Fruit fly (Drosophila melanogaster) whole organism, embryonic: Measurements from ENCODE around the gene Pgant35A.

Experiments
- ATbp ChIP-seq: fragments of 200-800 bp; sonication (Bioruptor generic); optimal IDR thresholded peaks from 2 replicates; lab custom pipeline; 2017; ENCODE audit warnings: missing biosample characterization, mild to moderate bottlenecking, missing genetic modification characterization, missing genetic modification reagents
- Antp ChIP-seq: fragments of 200-800 bp; sonication (Bioruptor generic); optimal IDR thresholded peaks from 3 replicates; lab custom pipeline; 2016; ENCODE audit warnings: missing biosample characterization, missing genetic modification characterization
- Atf-2 ChIP-seq: fragments of 200-800 bp; sonication (Bioruptor generic); optimal IDR thresholded peaks from 2 replicates; lab custom pipeline; 2016; ENCODE audit warnings: missing biosample characterization, missing genetic modification characterization
- BtbVII ChIP-seq: fragments of 200-800 bp; sonication (Bioruptor generic); optimal IDR thresholded peaks from 3 replicates; lab custom pipeline; 2017; ENCODE audit warnings: missing biosample characterization, mild to moderate bottlenecking, missing genetic modification characterization
- CG10274 ChIP-seq: fragments of 200-800 bp; sonication (Bioruptor generic); optimal IDR thresholded peaks from 3 replicates; lab custom pipeline; 2017; ENCODE audit warnings: missing biosample characterization, mild to moderate bottlenecking, missing genetic modification characterization
- CG10959 ChIP-seq: fragments of 200-800 bp; sonication (Bioruptor generic); IDR thresholded peaks from 2 replicates; pipeline ENCODE4 v1.3.6; 2022; ENCODE audit warnings: missing biosample characterization, missing genetic modification characterization
- CG12104 ChIP-seq: fragments of 200-800 bp; sonication (Bioruptor generic); optimal IDR thresholded peaks from 3 replicates; lab custom pipeline; 2016; ENCODE audit warnings: missing biosample characterization, missing genetic modification characterization
- CG12236 ChIP-seq: fragments of 200-800 bp; sonication (Bioruptor generic); optimal IDR thresholded peaks from 2 replicates; lab custom pipeline; 2016; ENCODE audit warnings: missing biosample characterization, missing genetic modification characterization
- CG12391 ChIP-seq: fragments of 200-800 bp; sonication (Bioruptor generic); optimal IDR thresholded peaks from 3 replicates; lab custom pipeline; 2018; ENCODE audit warnings: missing biosample characterization, mild to moderate bottlenecking, missing genetic modification characterization, moderate library complexity
- CG13624 ChIP-seq: fragments of 200-800 bp; sonication (Bioruptor generic); optimal IDR thresholded peaks from 2 replicates; lab custom pipeline; 2016; ENCODE audit warnings: missing biosample characterization, missing genetic modification characterization
- CG16863 ChIP-seq: fragments of 200-800 bp; sonication (Bioruptor generic); optimal IDR thresholded peaks from 3 replicates; lab custom pipeline; 2016; ENCODE audit warnings: missing biosample characterization, missing genetic modification characterization
- CG17385 ChIP-seq: fragments of 200-800 bp; sonication (Bioruptor generic); optimal IDR thresholded peaks from 3 replicates; lab custom pipeline; 2018; ENCODE audit warnings: missing biosample characterization, mild to moderate bottlenecking, missing genetic modification characterization
- CG17612 ChIP-seq: fragments of 200-800 bp; sonication (Bioruptor generic); IDR thresholded peaks from 2 replicates; pipeline ENCODE4 v1.3.6; 2022; ENCODE audit warnings: missing biosample characterization, missing genetic modification characterization
- CG17912 ChIP-seq: fragments of 200-800 bp; sonication (Bioruptor generic); optimal IDR thresholded peaks from 2 replicates; lab custom pipeline; 2018; ENCODE audit warnings: missing biosample characterization, mild to moderate bottlenecking, missing genetic modification characterization
- CG18011 ChIP-seq: fragments of 200-800 bp; sonication (Bioruptor generic); optimal IDR thresholded peaks from 2 replicates; lab custom pipeline; 2017; ENCODE audit warnings: missing biosample characterization, missing genetic modification characterization, mild to moderate bottlenecking, moderate library complexity, missing genotype
- CG18476 ChIP-seq: fragments of 200-800 bp; sonication (Bioruptor generic); optimal IDR thresholded peaks from 2 replicates; lab custom pipeline; 2016; ENCODE audit warnings: missing biosample characterization, mild to moderate bottlenecking, missing genetic modification characterization
- CG2120 ChIP-seq: fragments of 200-800 bp; sonication (Bioruptor generic); optimal IDR thresholded peaks from 3 replicates; lab custom pipeline; 2016; ENCODE audit warnings: missing biosample characterization, missing genetic modification characterization
- CG30403 ChIP-seq: fragments of 200-800 bp; sonication (Bioruptor generic); optimal IDR thresholded peaks from 3 replicates; lab custom pipeline; 2016; ENCODE audit warnings: missing biosample characterization, missing genetic modification characterization
- CG31365 ChIP-seq: fragments of 200-800 bp; sonication (Bioruptor generic); optimal IDR thresholded peaks from 2 replicates; lab custom pipeline; 2018; ENCODE audit warnings: missing biosample characterization, mild to moderate bottlenecking, missing genetic modification characterization
- CG32532 ChIP-seq: fragments of 200-800 bp; sonication (Bioruptor generic); IDR thresholded peaks from 2 replicates; pipeline ENCODE4 v1.3.6; 2022; ENCODE audit warnings: missing biosample characterization, missing genetic modification characterization
- CG6854 ChIP-seq: fragments of 200-800 bp; sonication (Bioruptor generic); optimal IDR thresholded peaks from 3 replicates; lab custom pipeline; 2017; ENCODE audit warnings: missing biosample characterization, mild to moderate bottlenecking, missing genetic modification characterization
- CG8089 ChIP-seq: fragments of 200-800 bp; sonication (Bioruptor generic); optimal IDR thresholded peaks from 3 replicates; lab custom pipeline; 2016; ENCODE audit warnings: missing biosample characterization, missing genetic modification characterization
- CG9437 ChIP-seq: fragments of 200-800 bp; sonication (Bioruptor generic); optimal IDR thresholded peaks from 2 replicates; lab custom pipeline; 2018; ENCODE audit warnings: missing biosample characterization, mild to moderate bottlenecking, missing genetic modification characterization
- Chrac-16 ChIP-seq: fragments of 200-800 bp; sonication (Bioruptor generic); optimal IDR thresholded peaks from 3 replicates; lab custom pipeline; 2016; ENCODE audit warnings: missing biosample characterization, missing genetic modification characterization
- Dip2 ChIP-seq: fragments of 200-800 bp; sonication (Bioruptor generic); IDR thresholded peaks from 2 replicates; pipeline ENCODE4 v1.3.6; 2022; ENCODE audit warnings: missing biosample characterization, missing genetic modification characterization
- Dref ChIP-seq: fragments of 200-800 bp; sonication (Bioruptor generic); IDR thresholded peaks from 2 replicates; pipeline ENCODE4 v1.3.6; 2022; ENCODE audit warnings: missing biosample characterization, missing genetic modification characterization
- Gug ChIP-seq: fragments of 200-800 bp; sonication (Bioruptor generic); IDR thresholded peaks from 4 replicates; pipeline ENCODE4 v1.3.6; 2022; ENCODE audit warnings: missing biosample characterization, missing genetic modification characterization
- HmgD ChIP-seq: fragments of 200-800 bp; sonication (Bioruptor generic); optimal IDR thresholded peaks from 3 replicates; lab custom pipeline; 2016; ENCODE audit warnings: missing biosample characterization, missing genetic modification characterization
- Hr3 ChIP-seq: fragments of 200-800 bp; sonication (Bioruptor generic); optimal IDR thresholded peaks from 3 replicates; lab custom pipeline; 2016; ENCODE audit warnings: missing biosample characterization, missing genetic modification characterization
- Mrtf ChIP-seq: fragments of 200-800 bp; sonication (Bioruptor generic); IDR thresholded peaks from 3 replicates; pipeline ENCODE4 v1.3.6; 2022; ENCODE audit warnings: missing biosample characterization, missing genetic modification characterization
- Poxn ChIP-seq: fragments of 200-800 bp; sonication (Bioruptor generic); IDR thresholded peaks from 2 replicates; pipeline ENCODE4 v1.3.6; 2022; ENCODE audit warnings: missing biosample characterization, missing genetic modification characterization
- Sry-β ChIP-seq: fragments of 200-800 bp; sonication (Bioruptor generic); optimal IDR thresholded peaks from 2 replicates; lab custom pipeline; 2018; ENCODE audit warnings: missing biosample characterization, mild to moderate bottlenecking, missing genetic modification characterization, moderate library complexity
- Tbp ChIP-seq: fragments of >200 bp; optimal IDR thresholded peaks from 2 replicates; lab custom pipeline; 2018; ENCODE audit warnings: missing biosample characterization, missing genetic modification characterization
- ab ChIP-seq: fragments of 200-800 bp; sonication (Bioruptor generic); optimal IDR thresholded peaks from 2 replicates; lab custom pipeline; 2016; ENCODE audit warnings: missing biosample characterization, missing genetic modification characterization
- abd-A ChIP-seq: fragments of 200-800 bp; sonication (Bioruptor generic); optimal IDR thresholded peaks from 3 replicates; lab custom pipeline; 2019; ENCODE audit warnings: missing biosample characterization, mild to moderate bottlenecking, missing genetic modification characterization, moderate library complexity
- bsh ChIP-seq, 2 experiments: fragments of 200-800 bp; sonication (Bioruptor generic); optimal IDR thresholded peaks; 2 replicates each; lab custom pipeline; 2017 to 2018; ENCODE audit warnings: mild to moderate bottlenecking in 2 of 2, missing biosample characterization in 2 of 2, missing genetic modification characterization in 2 of 2, moderate library complexity in 1 of 2
- cg ChIP-seq: fragments of 200-800 bp; sonication (Bioruptor generic); optimal IDR thresholded peaks from 3 replicates; lab custom pipeline; 2019; ENCODE audit warnings: missing biosample characterization, mild to moderate bottlenecking, missing genetic modification characterization, moderate library complexity
- ci ChIP-seq: fragments of 200-800 bp; sonication (Bioruptor generic); IDR thresholded peaks from 3 replicates; pipeline ENCODE4 v1.3.6; 2022; ENCODE audit warnings: missing biosample characterization, missing genetic modification characterization
- fd102C ChIP-seq: fragments of 200-800 bp; sonication (Bioruptor generic); optimal IDR thresholded peaks from 2 replicates; lab custom pipeline; 2018; ENCODE audit warnings: missing biosample characterization, mild to moderate bottlenecking, missing genetic modification characterization, moderate library complexity
- hth ChIP-seq: fragments of >200 bp; optimal IDR thresholded peaks from 2 replicates; lab custom pipeline; 2017; ENCODE audit warnings: inconsistent platforms
- lbe ChIP-seq: fragments of 200-800 bp; sonication (Bioruptor generic); optimal IDR thresholded peaks from 2 replicates; lab custom pipeline; 2016; ENCODE audit warnings: missing biosample characterization, mild to moderate bottlenecking, missing genetic modification characterization
- pb ChIP-seq: fragments of 200-800 bp; sonication (Bioruptor generic); optimal IDR thresholded peaks from 3 replicates; lab custom pipeline; 2016; ENCODE audit warnings: missing biosample characterization, missing genetic modification characterization
- pzg ChIP-seq: fragments of 200-800 bp; sonication (Bioruptor generic); optimal IDR thresholded peaks from 3 replicates; lab custom pipeline; 2018; ENCODE audit warnings: missing biosample characterization, mild to moderate bottlenecking, missing genetic modification characterization, moderate library complexity
- repo ChIP-seq: fragments of 200-800 bp; sonication (Bioruptor generic); optimal IDR thresholded peaks from 2 replicates; lab custom pipeline; 2016; ENCODE audit warnings: missing biosample characterization, missing genetic modification characterization
- sc ChIP-seq, 3 experiments: fragments of >200 bp in 2 of 3; fragments of 200-800 bp in 1 of 3; sonication (Bioruptor generic) in 1 of 3; optimal IDR thresholded peaks; 2 replicates in 2 of 3; 3 replicates in 1 of 3; lab custom pipeline; 2017; ENCODE audit warnings: mild to moderate bottlenecking in 1 of 3, missing biosample characterization in 1 of 3, missing genetic modification characterization in 1 of 3, missing genetic modification reagents in 1 of 3
- sd ChIP-seq: fragments of 200-800 bp; sonication (Bioruptor generic); optimal IDR thresholded peaks from 3 replicates; lab custom pipeline; 2018; ENCODE audit warnings: missing biosample characterization, mild to moderate bottlenecking, missing genetic modification characterization, moderate library complexity
- sens-2 ChIP-seq: fragments of 200-800 bp; sonication (Bioruptor generic); IDR thresholded peaks from 2 replicates; pipeline ENCODE4 v1.3.6; 2022; ENCODE audit warnings: missing biosample characterization, missing genetic modification characterization
- slbo ChIP-seq: fragments of 200-800 bp; sonication (Bioruptor generic); IDR thresholded peaks from 2 replicates; pipeline ENCODE4 v1.3.6; 2022; ENCODE audit warnings: missing biosample characterization, missing genetic modification characterization
- slp2 ChIP-seq: fragments of 200-800 bp; sonication (Bioruptor generic); optimal IDR thresholded peaks from 2 replicates; lab custom pipeline; 2016; ENCODE audit warnings: missing biosample characterization, missing genetic modification characterization
- tll ChIP-seq, 2 experiments: fragments of 200-800 bp in 1 of 2; fragments of >200 bp in 1 of 2; sonication (Bioruptor generic) in 1 of 2; optimal IDR thresholded peaks; 2 replicates each; lab custom pipeline; 2017 to 2019; ENCODE audit warnings: missing biosample characterization in 2 of 2, missing genetic modification characterization in 2 of 2, mild to moderate bottlenecking in 1 of 2, moderate library complexity in 1 of 2
- tx ChIP-seq: fragments of 200-800 bp; sonication (Bioruptor generic); optimal IDR thresholded peaks from 2 replicates; lab custom pipeline; 2016; ENCODE audit warnings: missing biosample characterization, missing genetic modification characterization

Pgant35A gene

DNA sequence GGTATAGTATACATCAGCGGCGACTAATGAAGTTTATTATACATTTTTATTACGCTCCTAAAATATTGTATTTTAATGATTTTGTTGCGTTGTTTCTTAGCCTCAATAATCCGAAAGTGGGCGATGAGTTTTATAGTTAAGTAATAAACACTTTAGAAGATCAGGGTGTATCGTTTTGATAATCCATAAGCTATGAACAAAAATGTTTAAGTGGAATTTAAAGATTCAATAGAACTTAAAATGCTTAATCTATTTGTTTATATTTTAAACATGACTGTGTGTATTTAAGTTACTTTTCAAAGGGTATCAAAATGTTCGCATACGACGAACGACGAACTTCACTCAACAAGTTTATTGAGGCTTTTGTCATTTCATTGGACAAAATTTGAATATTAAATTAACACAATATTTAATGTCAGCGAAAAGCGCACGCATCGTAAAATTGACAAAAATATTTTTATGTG, 13.2 kb downstream of the Pgant35A start (continued):
- TF ChIP-seq Tbp (GFP tag; lab: Kevin White, UChicago): no peak
- TF ChIP-seq fd102C: no peak
- TF ChIP-seq Antp (GFP tag; lab: Kevin White, UChicago): peak; percentile 55
- no peak for TF ChIP-seq CG10959
- TF ChIP-seq ci: peak; percentile 91
- TF ChIP-seq lbe (GFP tag; lab: Kevin White, UChicago): no peak
- no peak for TF ChIP-seq Dip2 (GFP tag; lab: Robert Waterston, UW)
- TF ChIP-seq CG12236 (GFP tag; lab: Kevin White, UChicago): peak; percentile 59
- TF ChIP-seq CG10274 (GFP tag; lab: Kevin White, UChicago): no peak
- peak; percentile 41; the same call in 1 of the 2 replicates for TF ChIP-seq sens-2 (GFP tag; lab: Robert Waterston, UW)
- no peak for TF ChIP-seq pzg (GFP tag; lab: Kevin White, UChicago)
- TF ChIP-seq hth (lab: Kevin White, UChicago): no peak
- no peak for TF ChIP-seq cg (GFP tag; lab: Kevin White, UChicago)
- peak; percentile 55 for TF ChIP-seq Hr3 (GFP tag; lab: Kevin White, UChicago)
- peak; percentile 6 for TF ChIP-seq CG16863
- no peak for TF ChIP-seq CG12104
- peak; percentile 86 for TF ChIP-seq slbo
- TF ChIP-seq ab (GFP tag; lab: Kevin White, UChicago): peak; percentile 17
- peak; percentile 73 for TF ChIP-seq CG30403 (GFP tag; lab: Kevin White, UChicago)
- no peak for TF ChIP-seq CG31365 (tag; lab: Kevin White, UChicago)
- TF ChIP-seq CG17912 (GFP tag; lab: Kevin White, UChicago): no peak
- peak; percentile 42 for TF ChIP-seq CG18011 (GFP tag; lab: Kevin White, UChicago)
- TF ChIP-seq tx (GFP tag; lab: Kevin White, UChicago): peak; percentile 73
- no peak for TF ChIP-seq CG8089 (GFP tag; lab: Kevin White, UChicago)
- no peak for TF ChIP-seq Gug (GFP tag; lab: Robert Waterston, UW)
- TF ChIP-seq tll (GFP tag; optimal IDR thresholded peaks at IDR 0.05; lab: Kevin White, UChicago): no peak
- TF ChIP-seq sd (tag; lab: Kevin White, UChicago): peak; percentile 56
- no peak for TF ChIP-seq Dref (GFP tag; lab: Robert Waterston, UW)
- TF ChIP-seq repo (GFP tag; lab: Kevin White, UChicago): no peak
- peak; percentile 66 for TF ChIP-seq CG9437 (GFP tag; lab: Kevin White, UChicago)
- no peak for TF ChIP-seq CG18476 (GFP tag; lab: Kevin White, UChicago)
- TF ChIP-seq ATbp: peak; percentile 66
- no peak for TF ChIP-seq CG6854 (GFP tag; lab: Kevin White, UChicago)
- peak in 1 of 2 experiments; percentile 67 for TF ChIP-seq bsh (GFP tag; optimal IDR thresholded peaks at IDR 0.05; lab: Kevin White, UChicago)
- peak; percentile 26 for TF ChIP-seq slp2 (GFP tag; lab: Kevin White, UChicago)
- no peak for TF ChIP-seq Atf-2 (GFP tag; lab: Kevin White, UChicago)
- 0 out of 2 replicates have a peak, but pooled peaks have one; percentile 40 for TF ChIP-seq Poxn (GFP tag; lab: Robert Waterston, UW)
- TF ChIP-seq pb (GFP tag; lab: Kevin White, UChicago): no peak
- TF ChIP-seq Mrtf: peak; percentile 70
- no peak for TF ChIP-seq CG17612 (GFP tag; lab: Robert Waterston, UW)
- peak; percentile 40 for TF ChIP-seq CG13624 (GFP tag; lab: Kevin White, UChicago)
- TF ChIP-seq Chrac-16 (GFP tag; lab: Kevin White, UChicago): peak; percentile 41
- TF ChIP-seq Sry-β: no peak
- TF ChIP-seq sc (optimal IDR thresholded peaks at IDR 0.05; lab: Kevin White, UChicago): no peak
- no peak for TF ChIP-seq sc (GFP tag; optimal IDR thresholded peaks at IDR 0.05; lab: Kevin White, UChicago)
- peak; percentile 83 for TF ChIP-seq CG12391
- peak; percentile 78 for TF ChIP-seq CG32532 (GFP tag; lab: Robert Waterston, UW)
- peak; percentile 81 for TF ChIP-seq CG17385 (GFP tag; lab: Kevin White, UChicago)
- TF ChIP-seq abd-A (tag; lab: Kevin White, UChicago): peak; percentile 93
- peak; percentile 88 for TF ChIP-seq CG2120 (GFP tag; lab: Kevin White, UChicago)
- no peak for TF ChIP-seq HmgD (GFP tag; lab: Kevin White, UChicago)
- peak; percentile 25 for TF ChIP-seq BtbVII
